Fruit fly (Drosophila melanogaster): ENCODE results near the gene CG32037.

Gene CG32037

DNA sequence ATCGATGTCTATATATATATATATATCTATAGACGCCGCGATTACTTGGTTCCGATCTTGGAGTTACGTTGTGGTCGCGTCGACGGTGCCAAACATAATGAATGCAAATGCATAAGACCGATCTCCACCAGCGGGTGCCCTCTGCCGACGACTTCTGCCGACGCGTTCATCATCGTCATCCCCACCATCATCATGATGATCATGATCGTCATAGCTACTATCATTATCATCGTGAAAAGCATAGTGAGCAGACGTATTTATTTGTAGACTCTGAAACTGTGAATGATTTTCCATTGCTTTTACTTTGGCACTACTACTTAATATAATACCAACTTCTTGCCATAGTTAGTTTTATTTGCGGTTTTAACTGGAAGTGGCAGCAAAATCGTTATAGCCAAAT lies at the start of gene CG32037:
Gene CG32037 (minus strand): TSS at position 101 of the 400 bp plus-strand sequence.
- TF ChIP-seq br (optimal IDR thresholded peaks at IDR 0.05) (no peak), Dll (GFP tag; IDR thresholded peaks at IDR 0.05; ENCODE audit: partially characterized antibody) (0 out of 4 replicates have a peak, but pooled peaks have one; percentile 3)

- TF ChIP-seq Deaf1 (tag; optimal IDR thresholded peaks at IDR 0.05) (peak; percentile 16), Ptx1 (GFP tag; IDR thresholded peaks at IDR 0.05) (no peak), CG33557 (GFP tag; optimal IDR thresholded peaks at IDR 0.05) (peak; percentile 15), Lhr (GFP tag; optimal IDR thresholded peaks at IDR 0.05) (no peak), CG10366 (GFP tag; IDR thresholded peaks at IDR 0.05) (no peak), Blimp-1 (GFP tag; optimal IDR thresholded peaks at IDR 0.05) (peak; percentile 95)
These were observed 36.8 kb upstream of the CG32037 start, which contains the start of gene Or67a for dm6 chr3L:9528835-9529234. TSS of gene Or67a (plus strand) at chr3L:9529067.

dm6 chr3L:9525444-9525843 lies 33.4 kb upstream of the CG32037 start, which contains the start of gene CG33700:
TSS of gene CG33700 (minus strand) at chr3L:9525544.
- TF ChIP-seq Med (GFP tag) (peak; percentile 24), Dip3 (GFP tag; optimal IDR thresholded peaks at IDR 0.05) (no peak), pros (GFP tag; optimal IDR thresholded peaks at IDR 0.05) (no peak), CG13287 (GFP tag; IDR thresholded peaks at IDR 0.05; ENCODE audit: partially characterized antibody) (no peak), Awh (GFP tag; IDR thresholded peaks at IDR 0.05) (no peak), Lhr (GFP tag; optimal IDR thresholded peaks at IDR 0.05) (no peak), CG18599 (GFP tag; optimal IDR thresholded peaks at IDR 0.05) (peak; percentile 14), D19B (GFP tag; optimal IDR thresholded peaks at IDR 0.05) (no peak), Hmr (GFP tag; optimal IDR thresholded peaks at IDR 0.05) (peak; percentile 9), CG10147 (GFP tag; optimal IDR thresholded peaks at IDR 0.05) (no peak), CG33557 (GFP tag; optimal IDR thresholded peaks at IDR 0.05) (no peak), mirr (GFP tag; optimal IDR thresholded peaks at IDR 0.05) (peak; percentile 16), abd-A (tag; optimal IDR thresholded peaks at IDR 0.05) (peak; percentile 24), MBD-R2 (GFP tag; IDR thresholded peaks at IDR 0.05) (no peak), Ravus (GFP tag; IDR thresholded peaks at IDR 0.05) (no peak)

DNA sequence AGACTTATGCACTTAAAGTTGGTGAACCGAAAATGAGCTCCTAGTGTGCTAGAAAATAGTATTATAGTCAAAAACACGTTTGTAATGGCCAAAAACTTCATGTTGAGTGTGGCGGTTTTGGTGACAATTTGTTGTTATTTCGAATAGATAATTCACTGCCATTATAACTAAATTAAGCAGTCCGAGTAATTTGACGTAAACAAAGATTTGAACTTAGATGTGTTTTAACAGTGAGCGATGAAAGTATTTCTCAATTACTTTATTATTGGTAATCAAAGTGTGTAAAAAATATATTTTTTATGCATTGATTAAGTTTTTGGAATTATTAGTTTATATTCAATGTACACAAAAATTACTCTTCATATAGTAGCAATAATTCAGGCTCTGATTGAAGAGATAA lies 21.3 kb upstream of the CG32037 start, which contains the start of gene CG33702:
Gene CG33702 (minus strand): TSS at position 101 of the 400 bp plus-strand sequence.
- TF ChIP-seq CG1832 (GFP tag; optimal IDR thresholded peaks at IDR 0.05) = no peak
- TF ChIP-seq CG30431 (GFP tag; optimal IDR thresholded peaks at IDR 0.05) = no peak
- TF ChIP-seq so (GFP tag; IDR thresholded peaks at IDR 0.05) = no peak
- no peak for TF ChIP-seq CG6654 (GFP tag; optimal IDR thresholded peaks at IDR 0.05)
- TF ChIP-seq gsb (GFP tag; IDR thresholded peaks at IDR 0.05) = no peak
- TF ChIP-seq B-H2 (GFP tag; optimal IDR thresholded peaks at IDR 0.05) = no peak
- TF ChIP-seq slbo (GFP tag; IDR thresholded peaks at IDR 0.05) = no peak
- no peak for TF ChIP-seq Antp (GFP tag; optimal IDR thresholded peaks at IDR 0.05)

- TF ChIP-seq CG15073 (GFP tag; optimal IDR thresholded peaks at IDR 0.05) (no peak), Nf-YA (GFP tag; IDR thresholded peaks at IDR 0.05) (no peak), sqz (GFP tag; optimal IDR thresholded peaks at IDR 0.05) (no peak), CG8359 (GFP tag; optimal IDR thresholded peaks at IDR 0.05; ENCODE audit: borderline replicate concordance) (no peak)
These were observed 20.5 kb upstream of the CG32037 start, which contains the start of gene CG33703 for dm6 chr3L:9512560-9512959. TSS of gene CG33703 (minus strand) at chr3L:9512660.

Data from whole organism, embryonic.